Fruit fly (Drosophila melanogaster) whole organism, embryonic: ENCODE data around the gene Ugt35E1.

Experiments
- Atf3 ChIP-seq: fragments of 200-800 bp; sonication (Bioruptor generic); optimal IDR thresholded peaks from 3 replicates; lab custom pipeline; 2016; ENCODE audit warnings: missing biosample characterization, missing genetic modification characterization
- Bgb ChIP-seq: fragments of 200-800 bp; sonication (Bioruptor generic); IDR thresholded peaks from 2 replicates; pipeline ENCODE4 v1.3.6; 2022; ENCODE audit warnings: missing biosample characterization, missing genetic modification characterization; ENCODE audit not compliant: partially characterized antibody
- CG11723 ChIP-seq: fragments of 200-800 bp; sonication (Bioruptor generic); optimal IDR thresholded peaks from 2 replicates; lab custom pipeline; 2017; ENCODE audit warnings: missing biosample characterization, mild to moderate bottlenecking, missing genetic modification characterization
- CG12071 ChIP-seq: fragments of 200-800 bp; sonication (Bioruptor generic); optimal IDR thresholded peaks from 3 replicates; lab custom pipeline; 2018; ENCODE audit warnings: missing biosample characterization, mild to moderate bottlenecking, missing genetic modification characterization
- CG12219 ChIP-seq: fragments of 200-800 bp; sonication (Bioruptor generic); optimal IDR thresholded peaks from 3 replicates; lab custom pipeline; 2018; ENCODE audit warnings: missing biosample characterization, mild to moderate bottlenecking, missing genetic modification characterization
- CG13624 ChIP-seq: fragments of 200-800 bp; sonication (Bioruptor generic); optimal IDR thresholded peaks from 2 replicates; lab custom pipeline; 2016; ENCODE audit warnings: missing biosample characterization, missing genetic modification characterization
- CG13894 ChIP-seq: fragments of 200-800 bp; sonication (Bioruptor generic); optimal IDR thresholded peaks from 3 replicates; lab custom pipeline; 2018; ENCODE audit warnings: missing biosample characterization, mild to moderate bottlenecking, missing genetic modification characterization, moderate library complexity
- CG14014 ChIP-seq: fragments of 200-800 bp; sonication (Bioruptor generic); IDR thresholded peaks from 2 replicates; pipeline ENCODE4 v1.3.6; 2022; ENCODE audit warnings: missing biosample characterization, missing genetic modification characterization
- CG14441 ChIP-seq: fragments of 200-800 bp; sonication (Bioruptor generic); IDR thresholded peaks from 2 replicates; pipeline ENCODE4 v1.3.6; 2022; ENCODE audit warnings: missing biosample characterization, missing genetic modification characterization
- CG16863 ChIP-seq: fragments of 200-800 bp; sonication (Bioruptor generic); optimal IDR thresholded peaks from 3 replicates; lab custom pipeline; 2016; ENCODE audit warnings: missing biosample characterization, missing genetic modification characterization
- CG1792 ChIP-seq: fragments of 200-800 bp; sonication (Bioruptor generic); optimal IDR thresholded peaks from 2 replicates; lab custom pipeline; 2016; ENCODE audit warnings: missing biosample characterization, missing genetic modification characterization
- CG18476 ChIP-seq: fragments of 200-800 bp; sonication (Bioruptor generic); optimal IDR thresholded peaks from 2 replicates; lab custom pipeline; 2016; ENCODE audit warnings: missing biosample characterization, mild to moderate bottlenecking, missing genetic modification characterization
- CG2120 ChIP-seq: fragments of 200-800 bp; sonication (Bioruptor generic); optimal IDR thresholded peaks from 3 replicates; lab custom pipeline; 2016; ENCODE audit warnings: missing biosample characterization, missing genetic modification characterization
- CG2129 ChIP-seq: fragments of 200-800 bp; sonication (Bioruptor generic); IDR thresholded peaks from 2 replicates; pipeline ENCODE4 v1.3.6; 2022; ENCODE audit warnings: missing biosample characterization, missing genetic modification characterization; ENCODE audit not compliant: partially characterized antibody
- CG30403 ChIP-seq: fragments of 200-800 bp; sonication (Bioruptor generic); optimal IDR thresholded peaks from 3 replicates; lab custom pipeline; 2016; ENCODE audit warnings: missing biosample characterization, missing genetic modification characterization
- CG30431 ChIP-seq: fragments of 200-800 bp; sonication (Bioruptor generic); optimal IDR thresholded peaks from 2 replicates; lab custom pipeline; 2017; ENCODE audit warnings: missing biosample characterization, missing genetic modification characterization
- CG3065 ChIP-seq: fragments of 200-800 bp; sonication (Bioruptor generic); optimal IDR thresholded peaks from 2 replicates; lab custom pipeline; 2016; ENCODE audit warnings: missing biosample characterization, missing genetic modification characterization
- CG32532 ChIP-seq: fragments of 200-800 bp; sonication (Bioruptor generic); IDR thresholded peaks from 2 replicates; pipeline ENCODE4 v1.3.6; 2022; ENCODE audit warnings: missing biosample characterization, missing genetic modification characterization
- CG3281 ChIP-seq: fragments of 200-800 bp; sonication (Bioruptor generic); optimal IDR thresholded peaks from 3 replicates; lab custom pipeline; 2017; ENCODE audit warnings: missing biosample characterization, mild to moderate bottlenecking, missing genetic modification characterization
- CG4730 ChIP-seq: fragments of 200-800 bp; sonication (Bioruptor generic); IDR thresholded peaks from 2 replicates; pipeline ENCODE4 v1.3.6; 2022; ENCODE audit warnings: missing biosample characterization, missing genetic modification characterization
- CG6654 ChIP-seq: fragments of 200-800 bp; sonication (Bioruptor generic); optimal IDR thresholded peaks from 2 replicates; lab custom pipeline; 2017; ENCODE audit warnings: missing biosample characterization, mild to moderate bottlenecking, missing genetic modification characterization
- CG8281 ChIP-seq: fragments of 200-800 bp; sonication (Bioruptor generic); optimal IDR thresholded peaks from 2 replicates; lab custom pipeline; 2018; ENCODE audit warnings: missing biosample characterization, mild to moderate bottlenecking, missing genetic modification characterization, moderate library complexity
- CG9437 ChIP-seq: fragments of 200-800 bp; sonication (Bioruptor generic); optimal IDR thresholded peaks from 2 replicates; lab custom pipeline; 2018; ENCODE audit warnings: missing biosample characterization, mild to moderate bottlenecking, missing genetic modification characterization
- CHES-1-like ChIP-seq: fragments of 200-800 bp; sonication (Bioruptor generic); optimal IDR thresholded peaks from 2 replicates; lab custom pipeline; 2016; ENCODE audit warnings: missing biosample characterization, missing genetic modification characterization
- GATAe ChIP-seq: fragments of 200-800 bp; sonication (Bioruptor generic); conservative IDR thresholded peaks from 2 replicates; pipeline ENCODE4 v1.3.6; 2022; ENCODE audit warnings: missing biosample characterization, missing genetic modification characterization
- H2.0 ChIP-seq: fragments of 200-800 bp; sonication (Bioruptor generic); IDR thresholded peaks from 2 replicates; pipeline ENCODE4 v1.3.6; 2022; ENCODE audit warnings: missing biosample characterization, missing genetic modification characterization
- HLH4C ChIP-seq: fragments of 200-800 bp; sonication (Bioruptor generic); IDR thresholded peaks from 3 replicates; pipeline ENCODE4 v1.3.6; 2022; ENCODE audit warnings: missing biosample characterization, missing genetic modification characterization; ENCODE audit not compliant: partially characterized antibody
- Kr ChIP-seq: fragments of 200-800 bp; sonication (Bioruptor generic); optimal IDR thresholded peaks from 2 replicates; lab custom pipeline; 2017; ENCODE audit warnings: missing biosample characterization, mild to moderate bottlenecking, missing genetic modification characterization
- Nf-YA ChIP-seq: fragments of 200-800 bp; sonication (Bioruptor generic); IDR thresholded peaks from 2 replicates; pipeline ENCODE4 v1.3.6; 2022; ENCODE audit warnings: missing biosample characterization, missing genetic modification characterization
- Vsx1 ChIP-seq: fragments of 200-800 bp; sonication (Bioruptor generic); optimal IDR thresholded peaks from 2 replicates; lab custom pipeline; 2017; ENCODE audit warnings: missing biosample characterization, mild to moderate bottlenecking, missing genetic modification characterization, missing genetic modification reagents
- aop ChIP-seq: fragments of 200-800 bp; sonication (Bioruptor generic); IDR thresholded peaks from 2 replicates; pipeline ENCODE4 v1.3.6; 2022; ENCODE audit warnings: missing biosample characterization, missing genetic modification characterization
- bsh ChIP-seq, 2 experiments: fragments of 200-800 bp; sonication (Bioruptor generic); optimal IDR thresholded peaks; 2 replicates each; lab custom pipeline; 2017 to 2018; ENCODE audit warnings: mild to moderate bottlenecking in 2 of 2, missing biosample characterization in 2 of 2, missing genetic modification characterization in 2 of 2, moderate library complexity in 1 of 2
- cato ChIP-seq: fragments of 200-800 bp; sonication (Bioruptor generic); optimal IDR thresholded peaks from 2 replicates; lab custom pipeline; 2016; ENCODE audit warnings: missing biosample characterization, missing genetic modification characterization, borderline replicate concordance
- croc ChIP-seq: fragments of 200-800 bp; sonication (Bioruptor generic); conservative IDR thresholded peaks from 3 replicates; pipeline ENCODE4 v1.3.6; 2022; ENCODE audit warnings: missing biosample characterization, missing genetic modification characterization
- fd64A ChIP-seq: fragments of 200-800 bp; sonication (Bioruptor generic); optimal IDR thresholded peaks from 3 replicates; lab custom pipeline; 2018; ENCODE audit warnings: missing biosample characterization, mild to moderate bottlenecking, missing genetic modification characterization
- fd96Cb ChIP-seq: fragments of 200-800 bp; sonication (Bioruptor generic); optimal IDR thresholded peaks from 2 replicates; lab custom pipeline; 2018; ENCODE audit warnings: missing biosample characterization, mild to moderate bottlenecking, missing genetic modification characterization, moderate library complexity
- hbn ChIP-seq: fragments of 200-800 bp; sonication (Bioruptor generic); IDR thresholded peaks from 2 replicates; pipeline ENCODE4 v1.3.6; 2022; ENCODE audit warnings: missing biosample characterization, missing genetic modification characterization; ENCODE audit not compliant: partially characterized antibody
- ken ChIP-seq: fragments of 200-800 bp; sonication (Bioruptor generic); IDR thresholded peaks from 3 replicates; pipeline ENCODE4 v1.3.6; 2022; ENCODE audit warnings: missing biosample characterization, missing genetic modification characterization
- mirr ChIP-seq: fragments of 200-800 bp; sonication (Bioruptor generic); optimal IDR thresholded peaks from 3 replicates; lab custom pipeline; 2018; ENCODE audit warnings: missing biosample characterization, mild to moderate bottlenecking, missing genetic modification characterization
- onecut ChIP-seq: fragments of 200-800 bp; sonication (Bioruptor generic); IDR thresholded peaks from 2 replicates; pipeline ENCODE4 v1.3.6; 2022; ENCODE audit warnings: missing biosample characterization, missing genetic modification characterization
- phol ChIP-seq: fragments of 200-800 bp; sonication (Bioruptor generic); optimal IDR thresholded peaks from 3 replicates; lab custom pipeline; 2018; ENCODE audit warnings: missing biosample characterization, mild to moderate bottlenecking, missing genetic modification characterization, moderate library complexity
- row ChIP-seq: fragments of 200-800 bp; sonication (Bioruptor generic); IDR thresholded peaks from 3 replicates; pipeline ENCODE4 v1.3.6; 2022; ENCODE audit warnings: missing biosample characterization, missing genetic modification characterization
- sd ChIP-seq: fragments of 200-800 bp; sonication (Bioruptor generic); optimal IDR thresholded peaks from 3 replicates; lab custom pipeline; 2018; ENCODE audit warnings: missing biosample characterization, mild to moderate bottlenecking, missing genetic modification characterization, moderate library complexity
- shn ChIP-seq: fragments of 200-800 bp; sonication (Bioruptor generic); optimal IDR thresholded peaks from 3 replicates; lab custom pipeline; 2016; ENCODE audit warnings: missing biosample characterization, missing genetic modification characterization
- stc ChIP-seq: fragments of 200-800 bp; sonication (Bioruptor generic); IDR thresholded peaks from 2 replicates; pipeline ENCODE4 v1.3.6; 2022; ENCODE audit warnings: missing biosample characterization, missing genetic modification characterization
- tgo ChIP-seq: fragments of 200-800 bp; sonication (Bioruptor generic); IDR thresholded peaks from 3 replicates; pipeline ENCODE4 v1.3.6; 2022; ENCODE audit warnings: missing biosample characterization, missing genetic modification characterization
- twi ChIP-seq: fragments of 200-800 bp; optimal IDR thresholded peaks from 2 replicates; lab custom pipeline; 2019; ENCODE audit warnings: missing biosample characterization, mild to moderate bottlenecking, missing genetic modification characterization, moderate library complexity
- unc-4 ChIP-seq: fragments of 200-800 bp; sonication (Bioruptor generic); IDR thresholded peaks from 2 replicates; pipeline ENCODE4 v1.3.6; 2022; ENCODE audit warnings: missing biosample characterization, missing genetic modification characterization; ENCODE audit not compliant: partially characterized antibody
- vnd ChIP-seq: fragments of 200-800 bp; sonication (Bioruptor generic); IDR thresholded peaks from 3 replicates; pipeline ENCODE4 v1.3.6; 2022; ENCODE audit warnings: missing biosample characterization, missing genetic modification characterization; ENCODE audit not compliant: partially characterized antibody
- z ChIP-seq: fragments of 200-800 bp; sonication (Bioruptor generic); IDR thresholded peaks from 3 replicates; pipeline ENCODE4 v1.3.6; 2022; ENCODE audit warnings: missing biosample characterization, missing genetic modification characterization

Gene Ugt35E1

dm6 chr3R:11214449-11214950 is 48.6 kb upstream of the Ugt35E1 start, which contains the start of gene ZnT86D (continued):
- peak; percentile 79 for TF ChIP-seq CG13894 (tag; lab: Kevin White, UChicago)
- TF ChIP-seq onecut (GFP tag; lab: Robert Waterston, UW) = no peak
- 0 out of 3 replicates have a peak, but pooled peaks have one; percentile 33 for TF ChIP-seq croc (GFP tag; lab: Robert Waterston, UW)
- peak; percentile 33 for TF ChIP-seq CG8281 (tag; lab: Kevin White, UChicago)
- peak; percentile 29 for TF ChIP-seq twi
- TF ChIP-seq hbn (GFP tag; lab: Robert Waterston, UW) = no peak
- TF ChIP-seq Vsx1 (GFP tag; lab: Kevin White, UChicago) = peak; percentile 29
- TF ChIP-seq CG2129 (GFP tag; lab: Robert Waterston, UW) = no peak
- TF ChIP-seq Bgb (GFP tag; lab: Robert Waterston, UW) = no peak
- no peak for TF ChIP-seq H2.0 (GFP tag; lab: Robert Waterston, UW)
- TF ChIP-seq aop (GFP tag; lab: Robert Waterston, UW) = no peak
- no peak for TF ChIP-seq CG4730 (GFP tag; lab: Robert Waterston, UW)
- peak; percentile 68 for TF ChIP-seq CG32532
- TF ChIP-seq mirr (GFP tag; lab: Kevin White, UChicago) = peak; percentile 10
- peak; percentile 98 for TF ChIP-seq row
- peak; percentile 59 for TF ChIP-seq CG30403 (GFP tag; lab: Kevin White, UChicago)
- peak; percentile 37 for TF ChIP-seq fd96Cb (tag; lab: Kevin White, UChicago)
- no peak for TF ChIP-seq CG3065 (GFP tag; lab: Kevin White, UChicago)
- peak; percentile 23; the same call in 1 of the 3 replicates for TF ChIP-seq tgo
- TF ChIP-seq CG2120 = peak; percentile 88
- TF ChIP-seq Kr (GFP tag; lab: Kevin White, UChicago) = no peak
- TF ChIP-seq CG3281 (GFP tag; lab: Kevin White, UChicago) = peak; percentile 66
- TF ChIP-seq stc (GFP tag; lab: Robert Waterston, UW) = no peak
- 0 out of 2 replicates have a peak, but pooled peaks have one; percentile 12 for TF ChIP-seq CG14014 (GFP tag; lab: Robert Waterston, UW)
- peak in 1 of 2 experiments; percentile 46 for TF ChIP-seq bsh (GFP tag; optimal IDR thresholded peaks at IDR 0.05; lab: Kevin White, UChicago)
- peak; percentile 11 for TF ChIP-seq CG13624 (GFP tag; lab: Kevin White, UChicago)
- 0 out of 3 replicates have a peak, but pooled peaks have one; percentile 4 for TF ChIP-seq ken (GFP tag; lab: Robert Waterston, UW)
- 0 out of 2 replicates have a peak, but pooled peaks have one; percentile 23 for TF ChIP-seq CG14441 (GFP tag; lab: Robert Waterston, UW)
- peak; percentile 87 for TF ChIP-seq phol (tag; lab: Kevin White, UChicago)
- no peak for TF ChIP-seq CG30431 (GFP tag; lab: Kevin White, UChicago)
- TF ChIP-seq z = no peak
- TF ChIP-seq unc-4 = peak; percentile 43; the same call in 1 of the 2 replicates
- TF ChIP-seq GATAe (GFP tag; lab: Robert Waterston, UW) = no peak
- no peak for TF ChIP-seq cato
- TF ChIP-seq Nf-YA (GFP tag; lab: Robert Waterston, UW) = no peak
- no peak for TF ChIP-seq CG12071 (GFP tag; lab: Kevin White, UChicago)
- no peak for TF ChIP-seq CG12219 (GFP tag; lab: Kevin White, UChicago)
- TF ChIP-seq fd64A (GFP tag; lab: Kevin White, UChicago) = no peak
- peak; percentile 69 for TF ChIP-seq shn (GFP tag; lab: Kevin White, UChicago)
- TF ChIP-seq CG16863 (GFP tag; lab: Kevin White, UChicago) = peak; percentile 30
- peak; percentile 60 for TF ChIP-seq CG9437 (GFP tag; lab: Kevin White, UChicago)
- peak; percentile 75 for TF ChIP-seq CHES-1-like (GFP tag; lab: Kevin White, UChicago)
- no peak for TF ChIP-seq CG6654
- peak; percentile 45 for TF ChIP-seq CG1792 (GFP tag; lab: Kevin White, UChicago)
- TF ChIP-seq CG11723 (GFP tag; lab: Kevin White, UChicago) = no peak
- no peak for TF ChIP-seq vnd (GFP tag; lab: Robert Waterston, UW)
- peak; percentile 39 for TF ChIP-seq Atf3 (GFP tag; lab: Kevin White, UChicago)
- peak; percentile 51 for TF ChIP-seq CG18476 (GFP tag; lab: Kevin White, UChicago)
- no peak for TF ChIP-seq HLH4C (GFP tag; lab: Robert Waterston, UW)
- peak; percentile 55 for TF ChIP-seq sd
